Worm (Caenorhabditis elegans): ENCODE data around the gene F43G6.8.

Gene F43G6.8

DNA sequence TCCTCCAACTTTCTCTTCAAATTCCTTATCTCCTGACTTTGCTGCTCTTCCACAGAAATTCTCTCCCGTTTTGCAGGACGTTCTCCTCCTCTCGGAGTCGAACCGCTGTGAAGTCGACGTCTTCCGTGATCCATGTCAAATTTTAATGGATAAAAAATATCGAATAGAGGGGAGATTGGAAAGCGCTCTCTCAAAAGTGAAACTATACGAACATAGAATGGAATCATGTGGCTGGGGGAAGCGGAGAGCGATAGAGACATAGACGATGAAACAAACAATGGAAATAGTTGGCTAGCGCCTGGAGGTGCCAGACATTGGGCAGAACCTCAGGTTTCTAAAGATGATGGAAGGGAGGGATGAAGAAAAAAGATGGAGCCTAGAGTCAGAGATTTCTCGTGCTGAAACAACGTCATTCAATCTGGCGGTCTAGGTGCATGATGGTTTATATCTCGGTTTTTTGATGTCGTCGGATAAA is at the start of gene F43G6.8:
Gene F43G6.8, minus strand, starts transcription at position 198 of the 475 bp plus-strand sequence.
- TF ChIP-seq ZK185.1 (tag; optimal IDR thresholded peaks at IDR 0.05; ENCODE audit: poor library complexity, severe bottlenecking) (no peak), ztf-18 (tag; optimal IDR thresholded peaks at IDR 0.05) (peak; percentile 6), B0336.3 (GFP tag; IDR thresholded peaks at IDR 0.05) (no peak), snpc-3.4 (tag; optimal IDR thresholded peaks at IDR 0.05) (no peak), rpc-1 (optimal IDR thresholded peaks at IDR 0.05) (no peak), rpc-1 (tag; optimal IDR thresholded peaks at IDR 0.05) (no peak), F49E8.2 (tag; optimal IDR thresholded peaks at IDR 0.05; ENCODE audit: insufficient read depth) (no peak), zim-3 (tag; optimal IDR thresholded peaks at IDR 0.05) (no peak), Y79H2A.3 (GFP tag; conservative IDR thresholded peaks at IDR 0.05) (no peak), pbrm-1 (GFP tag; IDR thresholded peaks at IDR 0.05) (peak; percentile 59), mcd-1 (GFP tag; IDR thresholded peaks at IDR 0.05) (peak; percentile 45; the same call in 1 of the 2 replicates), hlh-26 (GFP tag; conservative IDR thresholded peaks at IDR 0.05) (no peak), rcor-1 (GFP tag; IDR thresholded peaks at IDR 0.05) (0 out of 2 replicates have a peak, but pooled peaks have one; percentile 14), let-607 (tag; optimal IDR thresholded peaks at IDR 0.05) (no peak), dox-1 (GFP tag; IDR thresholded peaks at IDR 0.05) (0 out of 2 replicates have a peak, but pooled peaks have one; percentile 42), akir-1 (GFP tag; optimal IDR thresholded peaks at IDR 0.05) (no peak), tlf-1 (GFP tag; optimal IDR thresholded peaks at IDR 0.05) (no peak), zfh-2 (GFP tag; conservative IDR thresholded peaks at IDR 0.05) (peak; percentile 35; the same call in 1 of the 2 replicates), attf-5 (GFP tag; optimal IDR thresholded peaks at IDR 0.05) (peak; percentile 80), ztf-22 (GFP tag; optimal IDR thresholded peaks at IDR 0.05) (no peak), K12H6.12 (tag; optimal IDR thresholded peaks at IDR 0.05) (peak; percentile 29), mel-28 (tag; optimal IDR thresholded peaks at IDR 0.05; ENCODE audit: borderline replicate concordance) (peak; percentile 28), hmg-1.2 (GFP tag; IDR thresholded peaks at IDR 0.05) (peak; percentile 80), F52B5.7 (tag; optimal IDR thresholded peaks at IDR 0.05) (no peak), bed-2 (GFP tag; IDR thresholded peaks at IDR 0.05) (no peak), mes-4 (tag; optimal IDR thresholded peaks at IDR 0.05) (no peak), ceh-27 (GFP tag; optimal IDR thresholded peaks at IDR 0.05) (no peak), ama-1 (optimal IDR thresholded peaks at IDR 0.05) (peak; percentile 83), ama-1 (GFP tag; optimal IDR thresholded peaks at IDR 0.05) (no peak), hmg-20 (GFP tag; IDR thresholded peaks at IDR 0.05) (no peak)

DNA sequence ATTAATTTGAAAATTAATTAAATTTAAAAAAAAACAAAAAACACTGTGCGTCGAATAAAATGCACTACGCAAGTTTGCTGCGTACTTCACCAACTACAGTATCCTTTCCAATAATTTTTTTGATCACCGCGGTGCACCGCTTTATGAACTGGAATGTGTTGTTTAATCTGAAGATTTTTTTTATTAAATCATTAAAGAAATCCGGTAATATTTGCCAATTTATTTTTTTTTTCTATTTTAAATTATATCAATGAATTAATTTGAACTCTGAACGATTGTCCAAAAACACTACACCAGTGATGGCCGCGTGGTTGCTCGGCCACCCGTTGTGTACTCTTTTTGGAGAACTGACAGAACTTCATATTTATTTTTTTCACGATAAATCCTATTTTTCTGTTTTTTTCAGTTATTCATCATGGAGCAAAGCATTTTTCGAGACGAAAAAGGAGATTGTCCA is 46.8 kb upstream of the F43G6.8 start, which contains the start of gene K12D12.5:
Gene K12D12.5, plus strand, starts transcription at position 407 of the 457 bp plus-strand sequence.
- TF ChIP-seq snpc-1.3 (tag; optimal IDR thresholded peaks at IDR 0.05; ENCODE audit: insufficient read depth): peak; percentile 1
- peak; percentile 56 for TF ChIP-seq hrde-1 (tag; optimal IDR thresholded peaks at IDR 0.05; ENCODE audit: borderline replicate concordance)
- TF ChIP-seq F33H1.4 (GFP tag; IDR thresholded peaks at IDR 0.05): peak; percentile 64; the same call in 1 of the 2 replicates
- no peak for TF ChIP-seq dpl-1 (GFP tag; optimal IDR thresholded peaks at IDR 0.05)
- TF ChIP-seq cebp-2 (GFP tag; IDR thresholded peaks at IDR 0.05): 0 out of 2 replicates have a peak, but pooled peaks have one; percentile 17
- TF ChIP-seq xnd-1 (tag; optimal IDR thresholded peaks at IDR 0.05): peak; percentile 64
- peak; percentile 54 for TF ChIP-seq D2030.7 (GFP tag; IDR thresholded peaks at IDR 0.05)
- TF ChIP-seq lsl-1 (GFP tag; optimal IDR thresholded peaks at IDR 0.05): peak; percentile 92
- peak; percentile 60 for TF ChIP-seq efl-1 (GFP tag; optimal IDR thresholded peaks at IDR 0.05)
- TF ChIP-seq unc-130 (GFP tag; optimal IDR thresholded peaks at IDR 0.05): peak; percentile 64
- no peak for TF ChIP-seq lir-1 (GFP tag; conservative IDR thresholded peaks at IDR 0.05)
- TF ChIP-seq madf-3 (GFP tag; IDR thresholded peaks at IDR 0.05): 0 out of 2 replicates have a peak, but pooled peaks have one; percentile 30
- peak; percentile 23; the same call in 1 of the 2 replicates for TF ChIP-seq cebp-1 (GFP tag; IDR thresholded peaks at IDR 0.05)
- no peak for TF ChIP-seq cebp-1 (tag; optimal IDR thresholded peaks at IDR 0.05)
- TF ChIP-seq ztf-18 (tag; optimal IDR thresholded peaks at IDR 0.05): peak; percentile 29
- peak; percentile 97 for TF ChIP-seq athp-1 (tag; optimal IDR thresholded peaks at IDR 0.05)
- TF ChIP-seq nhr-90 (tag; optimal IDR thresholded peaks at IDR 0.05): no peak
- TF ChIP-seq chd-7 (tag; optimal IDR thresholded peaks at IDR 0.05): no peak
- TF ChIP-seq lin-54 (GFP tag; optimal IDR thresholded peaks at IDR 0.05): peak; percentile 56
- TF ChIP-seq attf-6 (GFP tag; IDR thresholded peaks at IDR 0.05): no peak
